Fruit fly (Drosophila melanogaster): Measurements from ENCODE around the gene CG2126.
A peak's percentile ranks its signal among the peaks of the same experiment; 100 is the strongest.

The CG2126 gene

DNA sequence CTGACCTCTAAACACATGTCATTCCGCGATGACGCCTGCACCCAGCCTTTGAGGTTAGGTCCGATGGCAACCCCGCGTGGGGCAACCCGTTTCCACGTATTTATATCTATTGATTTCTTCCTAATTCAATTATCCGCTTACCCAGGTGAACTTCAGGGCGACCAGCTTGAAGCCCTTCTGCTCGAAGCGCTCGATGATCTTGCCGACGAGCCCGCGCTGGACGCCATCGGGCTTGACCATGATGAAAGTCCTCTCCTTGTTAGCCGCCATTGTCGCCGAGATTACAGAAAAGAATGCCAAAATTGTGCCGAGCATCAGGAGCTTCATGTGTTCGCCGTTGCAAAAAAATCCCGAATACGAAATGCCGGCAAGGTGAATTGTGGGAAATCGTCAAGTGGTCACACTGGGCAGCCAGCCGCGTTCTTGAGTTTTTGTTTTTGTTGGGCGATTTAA is 30.8 kb downstream of the CG2126 start, which contains the start of gene awd (continued):
- TF ChIP-seq HLH3B (GFP tag; IDR thresholded peaks at IDR 0.05), result no peak
- TF ChIP-seq cg (GFP tag; optimal IDR thresholded peaks at IDR 0.05), result no peak
- peak; percentile 24; the same call in 1 of the 3 replicates for TF ChIP-seq row (GFP tag; IDR thresholded peaks at IDR 0.05)
- TF ChIP-seq crc (GFP tag; optimal IDR thresholded peaks at IDR 0.05), result no peak
- TF ChIP-seq nmo (GFP tag; optimal IDR thresholded peaks at IDR 0.05), result peak; percentile 22
- TF ChIP-seq CG16813 (GFP tag; IDR thresholded peaks at IDR 0.05; ENCODE audit: partially characterized antibody), result peak; percentile 35; the same call in 1 of the 3 replicates
- no peak for TF ChIP-seq sqz (GFP tag; optimal IDR thresholded peaks at IDR 0.05)
- no peak for TF ChIP-seq cad (GFP tag; optimal IDR thresholded peaks at IDR 0.05)
- peak; percentile 59 for TF ChIP-seq YL-1 (GFP tag; optimal IDR thresholded peaks at IDR 0.05)
- no peak for TF ChIP-seq Vsx1 (GFP tag; optimal IDR thresholded peaks at IDR 0.05)
- TF ChIP-seq dysf (GFP tag; IDR thresholded peaks at IDR 0.05), result no peak
- TF ChIP-seq CG2678 (tag; optimal IDR thresholded peaks at IDR 0.05), result no peak
- no peak for TF ChIP-seq lmd (GFP tag; IDR thresholded peaks at IDR 0.05)
- no peak for TF ChIP-seq ttk (GFP tag; IDR thresholded peaks at IDR 0.05)
- TF ChIP-seq CG9215 (GFP tag; IDR thresholded peaks at IDR 0.05), result no peak
- no peak for TF ChIP-seq Dfd (GFP tag; optimal IDR thresholded peaks at IDR 0.05)
- TF ChIP-seq Rfx (GFP tag; IDR thresholded peaks at IDR 0.05), result no peak
- peak; percentile 88 for TF ChIP-seq CG9797 (GFP tag; optimal IDR thresholded peaks at IDR 0.05)
- 0 out of 2 replicates have a peak, but pooled peaks have one; percentile 18 for TF ChIP-seq hbn (GFP tag; IDR thresholded peaks at IDR 0.05; ENCODE audit: partially characterized antibody)
- TF ChIP-seq CG8924 (tag; optimal IDR thresholded peaks at IDR 0.05), result peak; percentile 49
- peak; percentile 48 for TF ChIP-seq Max (GFP tag; optimal IDR thresholded peaks at IDR 0.05)
- peak in 1 of 2 experiments; percentile 1 for TF ChIP-seq dpn (GFP tag; optimal IDR thresholded peaks at IDR 0.05)
- no peak for TF ChIP-seq Eip74EF (GFP tag; optimal IDR thresholded peaks at IDR 0.05)
- peak; percentile 17 for TF ChIP-seq Ets97D (GFP tag; optimal IDR thresholded peaks at IDR 0.05)
- TF ChIP-seq CTCF (GFP tag; optimal IDR thresholded peaks at IDR 0.05), result no peak
- no peak for TF ChIP-seq CG17361 (GFP tag; IDR thresholded peaks at IDR 0.05)
- TF ChIP-seq CG42726 (GFP tag; IDR thresholded peaks at IDR 0.05; ENCODE audit: partially characterized antibody), result peak; percentile 51; the same call in 1 of the 2 replicates
- no peak for TF ChIP-seq danr (GFP tag; IDR thresholded peaks at IDR 0.05)
- peak; percentile 20 for TF ChIP-seq ERR (GFP tag; optimal IDR thresholded peaks at IDR 0.05)
- TF ChIP-seq sens (GFP tag), result peak; percentile 33
- TF ChIP-seq Dip2 (GFP tag; IDR thresholded peaks at IDR 0.05), result no peak
- no peak for TF ChIP-seq ind (GFP tag; optimal IDR thresholded peaks at IDR 0.05)
- no peak for TF ChIP-seq cato (GFP tag; optimal IDR thresholded peaks at IDR 0.05; ENCODE audit: borderline replicate concordance)
- no peak for TF ChIP-seq CG17359 (tag; optimal IDR thresholded peaks at IDR 0.05)
- no peak for TF ChIP-seq CG17328 (GFP tag; IDR thresholded peaks at IDR 0.05)
- TF ChIP-seq ftz-f1 (GFP tag; optimal IDR thresholded peaks at IDR 0.05), result peak; percentile 64
- TF ChIP-seq CG13123 (GFP tag; optimal IDR thresholded peaks at IDR 0.05), result no peak
- no peak for TF ChIP-seq Asciz (GFP tag; optimal IDR thresholded peaks at IDR 0.05)
- peak; percentile 48 for TF ChIP-seq Dref (GFP tag; IDR thresholded peaks at IDR 0.05)
- TF ChIP-seq CG3726 (GFP tag; IDR thresholded peaks at IDR 0.05), result no peak
- TF ChIP-seq Hr39 (optimal IDR thresholded peaks at IDR 0.05), result no peak
- TF ChIP-seq Med (GFP tag), result peak; percentile 61
- TF ChIP-seq kah (GFP tag; optimal IDR thresholded peaks at IDR 0.05), result no peak
- peak; percentile 5 for TF ChIP-seq CG3163 (GFP tag; optimal IDR thresholded peaks at IDR 0.05)
- peak; percentile 37 for TF ChIP-seq CG2116 (GFP tag; optimal IDR thresholded peaks at IDR 0.05)
- peak; percentile 68 for TF ChIP-seq Dp (GFP tag; optimal IDR thresholded peaks at IDR 0.05)
- TF ChIP-seq dm (GFP tag; optimal IDR thresholded peaks at IDR 0.05), result peak; percentile 91
- TF ChIP-seq CHES-1-like (GFP tag; optimal IDR thresholded peaks at IDR 0.05), result peak; percentile 52
- peak; percentile 27 for TF ChIP-seq CG3995 (GFP tag; optimal IDR thresholded peaks at IDR 0.05)
- TF ChIP-seq Hr51 (GFP tag; optimal IDR thresholded peaks at IDR 0.05), result no peak
- TF ChIP-seq gfzf (GFP tag; optimal IDR thresholded peaks at IDR 0.05), result peak; percentile 94
- no peak for TF ChIP-seq CG2129 (GFP tag; IDR thresholded peaks at IDR 0.05; ENCODE audit: partially characterized antibody)

All from whole organism, embryonic.